Worm (Caenorhabditis elegans): Measurements from ENCODE around the gene mms-19.

- TF ChIP-seq lsy-2 (tag; optimal IDR thresholded peaks at IDR 0.05) (no peak), pha-4 (tag; optimal IDR thresholded peaks at IDR 0.05) (no peak), M03D4.4 (tag; optimal IDR thresholded peaks at IDR 0.05) (no peak), nhr-12 (tag; optimal IDR thresholded peaks at IDR 0.05) (no peak), lin-13 (tag; optimal IDR thresholded peaks at IDR 0.05) (no peak), mls-2 (tag; optimal IDR thresholded peaks at IDR 0.05) (no peak), snpc-4 (tag; optimal IDR thresholded peaks at IDR 0.05) (no peak), unc-39 (tag; optimal IDR thresholded peaks at IDR 0.05) (no peak), ces-1 (GFP tag; optimal IDR thresholded peaks at IDR 0.05) (no peak), unc-62 (GFP tag; optimal IDR thresholded peaks at IDR 0.05) (no peak), hlh-1 (tag; optimal IDR thresholded peaks at IDR 0.05) (no peak), blmp-1 (tag; optimal IDR thresholded peaks at IDR 0.05) (no peak)
These were observed 29.3 kb upstream of the mms-19 start, which contains the start of gene srg-65 for ce11 chrV:5484866-5485265.
